Worm (Caenorhabditis elegans) whole organism, mixed stage, embryonic: ENCODE results near the gene T05G5.4.

Source experiments
- M03D4.4 ChIP-seq: sonication (generic microtip); optimal IDR thresholded peaks from 2 replicates; lab custom pipeline; 2017; ENCODE audit warnings: mild to moderate bottlenecking, missing genetic modification characterization, missing compliant biosample characterization
- bed-3 ChIP-seq: fragments of 200-800 bp; sonication (Bioruptor generic); optimal IDR thresholded peaks from 3 replicates; lab custom pipeline; 2018; ENCODE audit warnings: mild to moderate bottlenecking, missing genetic modification characterization, moderate library complexity, missing compliant biosample characterization
- blmp-1 ChIP-seq: fragments of 150-350 bp; optimal IDR thresholded peaks from 2 replicates; lab custom pipeline; 2014; ENCODE audit warnings: missing biosample characterization, missing genetic modification characterization
- ceh-39 ChIP-seq: fragments of 150-350 bp; optimal IDR thresholded peaks from 2 replicates; lab custom pipeline; 2014; ENCODE audit warnings: missing biosample characterization, missing genetic modification characterization
- ceh-43 ChIP-seq: fragments of 200-800 bp; sonication (Bioruptor generic); optimal IDR thresholded peaks from 2 replicates; lab custom pipeline; 2018; ENCODE audit warnings: mild to moderate bottlenecking, missing genetic modification characterization, moderate library complexity, missing compliant biosample characterization
- ceh-83 ChIP-seq: fragments of 200-800 bp; sonication (Bioruptor generic); optimal IDR thresholded peaks from 2 replicates; lab custom pipeline; 2018; ENCODE audit warnings: mild to moderate bottlenecking, missing genetic modification characterization, missing compliant biosample characterization
- ces-1 ChIP-seq: fragments of 150-350 bp; optimal IDR thresholded peaks from 2 replicates; lab custom pipeline; 2014; ENCODE audit warnings: missing biosample characterization, missing genetic modification reagents, missing genetic modification characterization
- cnd-1 ChIP-seq: fragments of 200-800 bp; sonication (Bioruptor generic); optimal IDR thresholded peaks from 2 replicates; lab custom pipeline; 2018; ENCODE audit warnings: mild to moderate bottlenecking, missing genetic modification characterization, missing compliant biosample characterization
- drap-1 ChIP-seq: fragments of 200-800 bp; sonication (Bioruptor generic); optimal IDR thresholded peaks from 3 replicates; lab custom pipeline; 2018; ENCODE audit warnings: mild to moderate bottlenecking, missing genetic modification characterization, missing compliant biosample characterization
- elt-1 ChIP-seq: sonication (generic microtip); optimal IDR thresholded peaks from 2 replicates; lab custom pipeline; 2017; ENCODE audit warnings: missing genetic modification characterization, mild to moderate bottlenecking, missing compliant biosample characterization, antibody characterized with exemption, moderate library complexity, borderline replicate concordance; ENCODE audit not compliant: insufficient read depth
- elt-3 ChIP-seq: fragments of 150-350 bp; optimal IDR thresholded peaks from 2 replicates; lab custom pipeline; 2014; ENCODE audit warnings: missing biosample characterization, missing genetic modification characterization
- flh-1 ChIP-seq: fragments of 200-800 bp; sonication (Bioruptor generic); optimal IDR thresholded peaks from 2 replicates; lab custom pipeline; 2018; ENCODE audit warnings: mild to moderate bottlenecking, missing genetic modification characterization, moderate library complexity, missing compliant biosample characterization
- ham-2 ChIP-seq: fragments of 200-800 bp; sonication (Bioruptor generic); optimal IDR thresholded peaks from 2 replicates; lab custom pipeline; 2018; ENCODE audit warnings: mild to moderate bottlenecking, missing genetic modification characterization, missing compliant biosample characterization
- hlh-1 ChIP-seq: fragments of 150-350 bp; optimal IDR thresholded peaks from 2 replicates; lab custom pipeline; 2014; ENCODE audit warnings: missing biosample characterization, missing genetic modification reagents, missing genetic modification characterization
- lin-13 ChIP-seq: fragments of 150-350 bp; optimal IDR thresholded peaks from 2 replicates; lab custom pipeline; 2014; ENCODE audit warnings: missing biosample characterization, missing genetic modification characterization
- lin-32 ChIP-seq: fragments of 200-800 bp; sonication (Bioruptor generic); optimal IDR thresholded peaks from 2 replicates; lab custom pipeline; 2018; ENCODE audit warnings: mild to moderate bottlenecking, missing genetic modification characterization, missing compliant biosample characterization
- lsy-2 ChIP-seq: fragments of 150-350 bp; optimal IDR thresholded peaks from 2 replicates; lab custom pipeline; 2014; ENCODE audit warnings: missing biosample characterization, missing genetic modification characterization
- mab-5 ChIP-seq: fragments of 150-350 bp; optimal IDR thresholded peaks from 2 replicates; lab custom pipeline; 2014; ENCODE audit warnings: missing biosample characterization, missing genetic modification characterization
- mep-1 ChIP-seq: fragments of 150-350 bp; optimal IDR thresholded peaks from 2 replicates; lab custom pipeline; 2017; ENCODE audit warnings: missing biosample characterization, missing genetic modification reagents, missing genetic modification characterization, inconsistent platforms
- mls-2 ChIP-seq: sonication (generic microtip); optimal IDR thresholded peaks from 2 replicates; lab custom pipeline; 2016; ENCODE audit warnings: mild to moderate bottlenecking, missing genetic modification characterization, moderate library complexity, missing compliant biosample characterization
- nhr-12 ChIP-seq: fragments of 150-350 bp; optimal IDR thresholded peaks from 2 replicates; lab custom pipeline; 2014; ENCODE audit warnings: missing biosample characterization, missing genetic modification characterization
- nhr-2 ChIP-seq: fragments of 150-350 bp; optimal IDR thresholded peaks from 2 replicates; lab custom pipeline; 2014; ENCODE audit warnings: missing biosample characterization, missing genetic modification characterization
- nhr-237 ChIP-seq: fragments of 150-350 bp; optimal IDR thresholded peaks from 2 replicates; lab custom pipeline; 2014; ENCODE audit warnings: missing biosample characterization, missing genetic modification characterization
- nhr-28 ChIP-seq: fragments of 150-350 bp; optimal IDR thresholded peaks from 2 replicates; lab custom pipeline; 2014; ENCODE audit warnings: missing biosample characterization, missing genetic modification characterization
- nhr-76 ChIP-seq: sonication (generic microtip); optimal IDR thresholded peaks from 2 replicates; lab custom pipeline; 2017; ENCODE audit warnings: missing biosample characterization, missing genetic modification characterization
- pha-4 ChIP-seq: fragments of 150-350 bp; optimal IDR thresholded peaks from 2 replicates; lab custom pipeline; 2018; ENCODE audit warnings: missing biosample characterization, missing genetic modification reagents, missing genetic modification characterization
- sem-2 ChIP-seq: fragments of 200-800 bp; sonication (Bioruptor generic); optimal IDR thresholded peaks from 2 replicates; lab custom pipeline; 2018; ENCODE audit warnings: mild to moderate bottlenecking, missing genetic modification characterization, missing compliant biosample characterization
- snpc-4 ChIP-seq: fragments of 150-350 bp; optimal IDR thresholded peaks from 2 replicates; lab custom pipeline; 2014; ENCODE audit warnings: missing biosample characterization, missing genetic modification characterization
- sptf-1 ChIP-seq: sonication (generic microtip); optimal IDR thresholded peaks from 2 replicates; lab custom pipeline; 2017; ENCODE audit warnings: mild to moderate bottlenecking, missing genetic modification characterization, moderate library complexity, missing compliant biosample characterization
- tbx-8 ChIP-seq: fragments of 200-800 bp; sonication (Bioruptor generic); optimal IDR thresholded peaks from 2 replicates; lab custom pipeline; 2018; ENCODE audit warnings: mild to moderate bottlenecking, missing genetic modification characterization, moderate library complexity, missing compliant biosample characterization
- unc-120 ChIP-seq: sonication (generic microtip); optimal IDR thresholded peaks from 2 replicates; lab custom pipeline; 2017; ENCODE audit warnings: missing genetic modification characterization, missing compliant biosample characterization; ENCODE audit not compliant: poor library complexity, severe bottlenecking
- unc-39 ChIP-seq: fragments of 150-350 bp; optimal IDR thresholded peaks from 2 replicates; lab custom pipeline; 2014; ENCODE audit warnings: missing biosample characterization, missing genetic modification characterization
- unc-62 ChIP-seq: fragments of 150-350 bp; optimal IDR thresholded peaks from 2 replicates; lab custom pipeline; 2014; ENCODE audit warnings: missing biosample characterization, missing genetic modification reagents, missing genetic modification characterization
- zip-8 ChIP-seq: fragments of 150-350 bp; optimal IDR thresholded peaks from 2 replicates; lab custom pipeline; 2014; ENCODE audit warnings: missing biosample characterization, missing genetic modification characterization
- ztf-11 ChIP-seq: fragments of 150-350 bp; optimal IDR thresholded peaks from 2 replicates; lab custom pipeline; 2014; ENCODE audit warnings: missing biosample characterization, missing genetic modification characterization

The T05G5.4 gene

DNA sequence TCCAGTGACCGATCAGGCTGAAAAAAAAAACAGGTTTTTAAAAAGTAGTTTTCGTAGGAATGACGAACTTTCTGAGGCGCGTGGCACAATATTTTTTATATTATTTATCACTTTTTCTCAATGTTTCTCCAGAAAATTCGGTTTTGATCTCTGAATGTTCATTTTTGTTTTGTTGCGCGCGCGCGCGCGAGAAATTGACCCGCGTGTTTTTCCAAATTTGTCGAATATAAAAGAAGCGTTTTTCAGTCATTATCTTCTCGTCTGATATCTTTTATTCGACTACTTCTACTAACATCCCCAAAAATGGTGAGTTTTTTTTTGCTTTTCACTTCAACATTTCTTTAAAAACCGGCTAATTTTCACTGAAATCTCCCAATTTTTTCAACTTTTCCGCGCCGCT, 10.1 kb downstream of the T05G5.4 start, which contains the start of gene rmd-1:
rmd-1 (plus strand) TSS at position 247 of the 400 bp plus-strand sequence.
- TF ChIP-seq ceh-39 (tag; lab: Kevin White, UChicago): no peak
- TF ChIP-seq cnd-1: no peak
- TF ChIP-seq nhr-237: no peak
- TF ChIP-seq ceh-43: no peak
- no peak for TF ChIP-seq unc-120 (tag; lab: Kevin White, UChicago)
- TF ChIP-seq lin-13 (tag; lab: Kevin White, UChicago): no peak
- TF ChIP-seq mep-1 (tag; lab: Kevin White, UChicago): no peak
- no peak for TF ChIP-seq unc-39
- no peak for TF ChIP-seq ces-1 (GFP tag; lab: Kevin White, UChicago)
- TF ChIP-seq nhr-12 (tag; lab: Kevin White, UChicago): no peak
- no peak for TF ChIP-seq ztf-11 (tag; lab: Kevin White, UChicago)
- no peak for TF ChIP-seq sptf-1

DNA sequence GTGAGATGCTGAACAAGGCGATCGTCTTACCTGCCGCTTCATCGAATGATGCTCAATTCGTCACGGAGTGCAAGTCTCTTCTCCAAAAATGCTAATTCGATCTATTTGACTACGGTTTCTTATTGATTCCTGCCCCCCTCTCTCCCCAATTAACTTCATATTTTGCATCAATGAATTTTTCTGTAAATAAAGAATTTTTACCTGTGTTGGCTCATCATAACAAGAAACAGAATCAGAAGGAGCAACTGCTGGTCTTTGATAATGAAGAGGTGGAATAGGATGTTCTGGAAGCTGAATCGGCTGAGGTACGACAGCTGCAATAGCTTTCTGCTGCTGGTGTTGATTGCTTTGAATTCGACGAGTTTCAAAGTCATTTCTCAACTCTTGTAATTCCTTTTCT, 11.4 kb downstream of the T05G5.4 start:
- TF ChIP-seq lin-32: no peak
- TF ChIP-seq mep-1 (tag; lab: Kevin White, UChicago): no peak
- no peak for TF ChIP-seq M03D4.4 (tag; lab: Kevin White, UChicago)
- no peak for TF ChIP-seq ceh-83
- TF ChIP-seq blmp-1 (tag; lab: Kevin White, UChicago): no peak
- TF ChIP-seq pha-4: no peak
- no peak for TF ChIP-seq zip-8
- no peak for TF ChIP-seq nhr-237
- no peak for TF ChIP-seq cnd-1
- TF ChIP-seq unc-62 (GFP tag; lab: Kevin White, UChicago): no peak
- TF ChIP-seq ces-1 (GFP tag; lab: Kevin White, UChicago): no peak
- no peak for TF ChIP-seq nhr-12 (tag; lab: Kevin White, UChicago)
- no peak for TF ChIP-seq bed-3 (GFP tag; lab: Kevin White, UChicago)
- no peak for TF ChIP-seq sem-2 (GFP tag; lab: Kevin White, UChicago)
- TF ChIP-seq snpc-4 (tag; lab: Kevin White, UChicago): no peak

DNA sequence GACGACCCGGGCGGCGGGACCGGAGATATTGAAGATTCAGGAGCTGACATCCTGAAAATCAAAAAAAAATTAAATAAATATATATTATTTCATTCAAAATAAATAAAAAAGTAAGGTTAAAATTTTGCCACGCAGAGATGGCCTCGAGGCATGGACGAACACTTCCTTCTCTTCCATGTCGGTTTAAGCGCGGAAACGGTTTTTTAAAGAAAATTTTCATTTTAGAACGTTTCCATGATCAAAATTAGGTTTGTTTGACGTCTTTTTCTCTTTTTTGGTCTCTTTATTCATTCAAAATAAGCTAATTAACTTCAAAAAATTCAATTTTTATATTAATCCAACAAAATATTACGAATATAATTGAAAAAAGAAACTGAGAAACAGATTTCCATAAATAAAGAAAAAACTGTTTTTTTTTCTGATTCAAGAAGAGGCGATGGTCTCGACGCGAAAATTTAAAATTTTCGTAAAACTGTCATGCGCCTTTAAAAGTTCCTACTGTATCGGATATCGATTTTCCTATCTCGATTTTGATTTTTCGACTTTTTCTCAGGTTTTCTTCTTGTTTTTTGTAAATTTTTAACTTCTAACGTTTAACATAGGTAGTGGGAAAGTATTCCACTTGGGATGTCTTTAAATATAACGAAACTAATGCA, 13.5 kb downstream of the T05G5.4 start, which contains the start of gene gcc-2:
gcc-2 (minus strand) TSS at position 51 of the 656 bp plus-strand sequence.
- TF ChIP-seq drap-1 (GFP tag; lab: Kevin White, UChicago) (no peak), flh-1 (no peak), nhr-12 (tag; lab: Kevin White, UChicago) (no peak), sptf-1 (no peak), mep-1 (tag; lab: Kevin White, UChicago) (no peak), ceh-39 (tag; lab: Kevin White, UChicago) (no peak), ham-2 (GFP tag; lab: Kevin White, UChicago) (no peak), ztf-11 (tag; lab: Kevin White, UChicago) (no peak), nhr-28 (tag; lab: Kevin White, UChicago) (no peak), lin-13 (tag; lab: Kevin White, UChicago) (no peak), nhr-2 (no peak), nhr-76 (tag; lab: Kevin White, UChicago) (no peak), unc-120 (tag; lab: Kevin White, UChicago) (no peak)

DNA sequence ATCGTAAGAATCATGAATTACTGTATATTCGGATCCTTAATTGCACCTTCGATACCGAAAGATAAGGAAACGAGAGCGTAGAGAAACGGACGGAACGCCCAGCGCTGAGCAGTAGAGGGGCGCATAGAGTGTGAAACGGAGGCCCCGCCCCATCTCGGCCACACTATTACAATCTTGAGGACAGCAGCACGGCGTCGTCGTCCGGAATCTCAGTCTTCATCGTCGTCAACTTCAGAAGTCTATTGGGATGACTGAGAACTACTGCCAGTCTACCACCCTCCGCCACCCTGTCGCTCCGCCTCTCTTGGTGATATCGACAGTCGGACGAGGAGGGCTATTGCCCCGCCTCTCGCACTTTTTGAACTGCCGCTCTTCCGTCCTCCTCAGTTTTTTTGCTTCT, 16.0 kb downstream of the T05G5.4 start:
- TF ChIP-seq pha-4 (no peak), M03D4.4 (tag; lab: Kevin White, UChicago) (peak; percentile 19)

DNA sequence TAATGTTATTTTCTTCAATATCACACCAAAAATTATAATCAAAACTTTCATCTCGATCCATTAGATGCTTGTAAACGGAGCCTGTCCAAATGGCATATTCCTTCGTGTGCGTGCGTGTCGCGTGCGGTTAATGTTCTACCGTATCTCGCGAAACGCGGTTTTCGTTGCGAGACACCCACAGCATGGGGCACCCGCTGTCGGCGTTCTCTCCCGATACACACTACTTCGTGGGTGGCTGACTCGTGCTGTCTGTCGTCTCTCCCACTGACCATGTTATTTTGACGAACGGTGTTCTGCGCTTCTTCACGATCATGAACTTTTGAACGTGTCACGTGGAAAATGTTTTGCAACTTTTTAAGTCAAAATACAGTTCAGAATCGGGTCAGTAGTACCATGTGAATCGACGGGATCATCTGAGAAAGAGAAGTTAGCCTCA, 16.7 kb downstream of the T05G5.4 start:
- TF ChIP-seq snpc-4 (tag; lab: Kevin White, UChicago) (no peak), lin-13 (tag; lab: Kevin White, UChicago) (peak; percentile 97), mls-2 (tag; lab: Kevin White, UChicago) (peak; percentile 92), hlh-1 (peak; percentile 70), drap-1 (GFP tag; lab: Kevin White, UChicago) (peak; percentile 95), elt-3 (peak; percentile 45), ceh-39 (tag; lab: Kevin White, UChicago) (peak; percentile 97), lsy-2 (tag; lab: Kevin White, UChicago) (peak; percentile 99), ceh-83 (peak; percentile 94), ham-2 (GFP tag; lab: Kevin White, UChicago) (peak; percentile 82), ztf-11 (tag; lab: Kevin White, UChicago) (peak; percentile 92), ces-1 (GFP tag; lab: Kevin White, UChicago) (peak; percentile 71), unc-62 (GFP tag; lab: Kevin White, UChicago) (peak; percentile 81), flh-1 (no peak), pha-4 (peak; percentile 98), nhr-237 (peak; percentile 86), nhr-12 (tag; lab: Kevin White, UChicago) (peak; percentile 75), nhr-2 (peak; percentile 25), bed-3 (GFP tag; lab: Kevin White, UChicago) (peak; percentile 57), blmp-1 (tag; lab: Kevin White, UChicago) (peak; percentile 48), zip-8 (no peak), sptf-1 (peak; percentile 95), mep-1 (tag; lab: Kevin White, UChicago) (peak; percentile 95), sem-2 (GFP tag; lab: Kevin White, UChicago) (peak; percentile 82), cnd-1 (peak; percentile 94), unc-39 (peak; percentile 39), elt-1 (tag; lab: Kevin White, UChicago) (no peak), tbx-8 (GFP tag; lab: Kevin White, UChicago) (peak; percentile 86), nhr-76 (tag; lab: Kevin White, UChicago) (no peak), ceh-43 (peak; percentile 80), nhr-28 (tag; lab: Kevin White, UChicago) (no peak), mab-5 (tag; lab: Kevin White, UChicago) (peak; percentile 6), lin-32 (peak; percentile 83), unc-120 (tag; lab: Kevin White, UChicago) (peak; percentile 91), M03D4.4 (tag; lab: Kevin White, UChicago) (peak; percentile 93)
